Fruit fly (Drosophila melanogaster) whole organism, wandering third instar larva: Measurements from ENCODE around the gene dgt4.

Source experiments
- Hnf4 ChIP-seq: fragments of 200-800 bp; sonication (Bioruptor generic); optimal IDR thresholded peaks from 2 replicates; lab custom pipeline; 2016; ENCODE audit warnings: missing biosample characterization, mild to moderate bottlenecking, missing genetic modification characterization
- N ChIP-seq: fragments of >200 bp; optimal IDR thresholded peaks from 2 replicates; lab custom pipeline; 2018; ENCODE audit warnings: missing biosample characterization, missing external identifiers, missing genetic modification characterization

dm6 chrX:4119582-4119981 is 6.1 kb downstream of the dgt4 start:
- TF ChIP-seq N (GFP tag; lab: Kevin White, UChicago) (no peak), Hnf4 (GFP tag; lab: Kevin White, UChicago) (no peak)
